Worm (Caenorhabditis elegans): ENCODE measurements around the gene thn-4.

thn-4 gene

ce11 chrV:16848498-16848897 is 22.8 kb downstream of the thn-4 start, which contains the start of the genes clec-36 and clec-26:
clec-36 (minus strand) TSS chrV:16848598.
clec-26 (plus strand) TSS chrV:16848611.
- TF ChIP-seq efl-1 (optimal IDR thresholded peaks at IDR 0.05) (no peak), efl-1 (GFP tag; optimal IDR thresholded peaks at IDR 0.05 in 1 of 2) (no peak), elt-2 (tag; optimal IDR thresholded peaks at IDR 0.05) (peak; percentile 44)

- no peak for TF ChIP-seq nhr-47 (tag; optimal IDR thresholded peaks at IDR 0.05)
- no peak for TF ChIP-seq dsc-1 (tag; optimal IDR thresholded peaks at IDR 0.05)
- TF ChIP-seq swsn-7 (tag; optimal IDR thresholded peaks at IDR 0.05): no peak
- TF ChIP-seq pqm-1 (tag; optimal IDR thresholded peaks at IDR 0.05): no peak
- no peak for TF ChIP-seq dpl-1 (GFP tag; optimal IDR thresholded peaks at IDR 0.05)
- TF ChIP-seq nhr-90 (tag; optimal IDR thresholded peaks at IDR 0.05; ENCODE audit: poor library complexity): no peak
- no peak for TF ChIP-seq nhr-19 (GFP tag; conservative IDR thresholded peaks at IDR 0.05)
- no peak for TF ChIP-seq unc-98 (GFP tag; IDR thresholded peaks at IDR 0.05)
- no peak for TF ChIP-seq lin-13 (GFP tag; optimal IDR thresholded peaks at IDR 0.05)
- TF ChIP-seq fkh-8 (tag; optimal IDR thresholded peaks at IDR 0.05): no peak
- no peak for TF ChIP-seq ceh-63 (GFP tag; optimal IDR thresholded peaks at IDR 0.05)
- TF ChIP-seq mef-2 (tag; optimal IDR thresholded peaks at IDR 0.05): no peak
- no peak for TF ChIP-seq ets-5 (GFP tag; IDR thresholded peaks at IDR 0.05)
- no peak for TF ChIP-seq irx-1 (tag; optimal IDR thresholded peaks at IDR 0.05)
- TF ChIP-seq rnt-1 (tag; optimal IDR thresholded peaks at IDR 0.05): no peak
- TF ChIP-seq ceh-8 (GFP tag; optimal IDR thresholded peaks at IDR 0.05): no peak
- TF ChIP-seq nhr-11 (tag; optimal IDR thresholded peaks at IDR 0.05): no peak
- TF ChIP-seq alr-1 (tag; optimal IDR thresholded peaks at IDR 0.05; ENCODE audit: borderline replicate concordance): no peak
- no peak for TF ChIP-seq unc-130 (tag; optimal IDR thresholded peaks at IDR 0.05)
Measured at ce11 chrV:16842941-16843340, 28.3 kb downstream of the thn-4 start, which contains the start of gene clec-25. clec-25 (plus strand) TSS chrV:16843241.

ce11 chrV:16840961-16841360 is 30.3 kb downstream of the thn-4 start, which contains the start of gene clec-40:
clec-40 (minus strand) TSS chrV:16841061.
- TF ChIP-seq ets-5 (GFP tag; IDR thresholded peaks at IDR 0.05) (no peak), unc-98 (GFP tag; IDR thresholded peaks at IDR 0.05) (no peak), nhr-19 (GFP tag; conservative IDR thresholded peaks at IDR 0.05) (no peak), nhr-77 (tag; optimal IDR thresholded peaks at IDR 0.05) (no peak), mep-1 (tag; optimal IDR thresholded peaks at IDR 0.05) (no peak)

DNA sequence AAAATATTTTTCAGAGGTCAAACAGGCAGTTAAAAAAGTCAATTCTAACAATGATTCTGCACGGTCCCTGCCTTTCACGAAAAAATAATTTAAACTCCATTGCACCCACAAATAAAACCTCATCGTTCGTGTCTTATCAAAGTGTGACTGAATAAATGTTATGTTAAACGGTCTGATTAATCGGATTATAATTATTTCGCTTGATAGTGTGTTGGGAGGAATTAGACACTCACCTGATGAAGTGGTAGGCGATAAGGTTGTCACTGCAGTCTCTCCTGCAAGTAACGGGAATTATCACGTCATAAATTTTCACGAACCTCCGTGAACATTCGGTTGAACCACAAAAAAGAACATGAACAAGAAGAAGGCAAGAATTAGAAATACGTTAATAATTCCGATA is 31.0 kb downstream of the thn-4 start:
- TF ChIP-seq jun-1 (tag; optimal IDR thresholded peaks at IDR 0.05) (peak; percentile 8), elt-2 (tag; optimal IDR thresholded peaks at IDR 0.05) (peak; percentile 91), lin-35 (GFP tag; optimal IDR thresholded peaks at IDR 0.05) (peak in 1 of 2 experiments; percentile 14), xbp-1 (tag; optimal IDR thresholded peaks at IDR 0.05) (no peak), pag-3 (tag; optimal IDR thresholded peaks at IDR 0.05; ENCODE audit: borderline replicate concordance, insufficient read depth) (no peak), zip-4 (GFP tag; optimal IDR thresholded peaks at IDR 0.05) (no peak), nhr-84 (tag; optimal IDR thresholded peaks at IDR 0.05) (no peak), swsn-7 (tag; optimal IDR thresholded peaks at IDR 0.05) (no peak), ets-5 (GFP tag; IDR thresholded peaks at IDR 0.05) (no peak)

DNA sequence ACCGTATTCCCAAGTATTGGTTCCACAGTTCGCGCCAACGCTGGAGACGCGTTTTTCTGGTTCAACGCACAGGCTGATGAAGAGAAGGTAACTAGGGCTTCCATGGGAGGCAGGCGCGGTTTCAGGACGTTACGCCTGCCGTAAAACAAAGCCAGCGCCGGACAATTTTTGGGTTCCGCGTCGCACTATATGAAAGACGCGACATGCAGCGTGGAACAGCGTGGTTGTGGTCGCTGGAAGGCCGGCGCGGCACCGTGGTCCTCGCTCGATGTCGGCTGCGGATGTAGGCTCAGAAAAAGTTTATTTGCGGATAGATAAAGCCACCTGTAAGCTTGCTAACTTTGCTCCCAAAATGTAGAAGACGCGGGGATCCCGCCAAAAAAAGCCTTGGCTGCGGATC is 32.9 kb downstream of the thn-4 start:
- TF ChIP-seq snpc-4 (tag; optimal IDR thresholded peaks at IDR 0.05): no peak
- TF ChIP-seq isw-1 (GFP tag; IDR thresholded peaks at IDR 0.05): no peak
- TF ChIP-seq unc-30 (tag; optimal IDR thresholded peaks at IDR 0.05): no peak
- no peak for TF ChIP-seq C04F5.9 (tag; optimal IDR thresholded peaks at IDR 0.05)
- TF ChIP-seq lin-14 (GFP tag; optimal IDR thresholded peaks at IDR 0.05): no peak
- no peak for TF ChIP-seq jun-1 (tag; optimal IDR thresholded peaks at IDR 0.05)
- no peak for TF ChIP-seq fkh-8 (tag; optimal IDR thresholded peaks at IDR 0.05)
- no peak for TF ChIP-seq mab-9 (GFP tag; IDR thresholded peaks at IDR 0.05)
- TF ChIP-seq lin-15B (tag; optimal IDR thresholded peaks at IDR 0.05): no peak
- TF ChIP-seq unc-98 (GFP tag; IDR thresholded peaks at IDR 0.05): no peak
- TF ChIP-seq hlh-4 (tag; optimal IDR thresholded peaks at IDR 0.05): no peak
- TF ChIP-seq mef-2 (tag; optimal IDR thresholded peaks at IDR 0.05): no peak
- no peak for TF ChIP-seq aly-2 (tag; optimal IDR thresholded peaks at IDR 0.05)
- TF ChIP-seq elt-3 (tag; optimal IDR thresholded peaks at IDR 0.05): no peak
- no peak for TF ChIP-seq lin-39 (tag; optimal IDR thresholded peaks at IDR 0.05)

All from whole organism, L1 larva.